Worm (Caenorhabditis elegans) whole organism, young adult: ENCODE results near the gene dhs-12.

ENCODE experiments used
- B0019.2 ChIP-seq: fragments of 200-800 bp; sonication (Bioruptor generic); conservative IDR thresholded peaks from 2 replicates; pipeline ENCODE4 v1.3.6; 2022; ENCODE audit warnings: missing genetic modification reagents, missing genetic modification characterization, missing compliant biosample characterization
- C06A6.2 ChIP-seq: fragments of 200-800 bp; sonication (Bioruptor generic); conservative IDR thresholded peaks from 2 replicates; pipeline ENCODE4 v1.3.6; 2022; ENCODE audit warnings: missing genetic modification characterization, missing compliant biosample characterization
- F10E7.11 ChIP-seq: sonication (generic microtip); optimal IDR thresholded peaks from 2 replicates; lab custom pipeline; 2017; ENCODE audit warnings: mild to moderate bottlenecking, missing genetic modification characterization, moderate library complexity, missing compliant biosample characterization
- K11D2.4 ChIP-seq: fragments of 200-800 bp; sonication (Bioruptor generic); IDR thresholded peaks from 2 replicates; pipeline ENCODE4 v1.3.6; 2022; ENCODE audit warnings: missing genetic modification reagents, missing genetic modification characterization, missing compliant biosample characterization
- Y95B8A.8 ChIP-seq: fragments of 200-800 bp; sonication (Bioruptor generic); IDR thresholded peaks from 2 replicates; pipeline ENCODE4 v1.3.6; 2022; ENCODE audit warnings: missing genetic modification reagents, missing genetic modification characterization, missing compliant biosample characterization
- athp-1 ChIP-seq: sonication (generic microtip); optimal IDR thresholded peaks from 2 replicates; lab custom pipeline; 2017; ENCODE audit warnings: mild to moderate bottlenecking, missing genetic modification characterization, missing compliant biosample characterization
- attf-3 ChIP-seq: fragments of 200-800 bp; sonication (Bioruptor generic); conservative IDR thresholded peaks from 2 replicates; pipeline ENCODE4 v1.3.6; 2022; ENCODE audit warnings: missing genetic modification reagents, missing genetic modification characterization, missing compliant biosample characterization
- ceh-40 ChIP-seq: fragments of 200-800 bp; sonication (Bioruptor generic); IDR thresholded peaks from 2 replicates; pipeline ENCODE4 v1.3.6; 2022; ENCODE audit warnings: missing genetic modification characterization, missing compliant biosample characterization
- dpl-1 ChIP-seq: fragments of 150-350 bp; optimal IDR thresholded peaks from 2 replicates; lab custom pipeline; 2014; ENCODE audit warnings: missing biosample characterization, missing genetic modification reagents, missing genetic modification characterization
- hlh-26 ChIP-seq: fragments of 200-800 bp; sonication (Bioruptor generic); conservative IDR thresholded peaks from 2 replicates; pipeline ENCODE4 v1.3.6; 2022; ENCODE audit warnings: missing genetic modification reagents, missing genetic modification characterization, missing compliant biosample characterization
- hmg-20 ChIP-seq: fragments of 200-800 bp; sonication (Bioruptor generic); IDR thresholded peaks from 2 replicates; pipeline ENCODE4 v1.3.6; 2022; ENCODE audit warnings: missing genetic modification reagents, missing genetic modification characterization, missing compliant biosample characterization
- madf-10 ChIP-seq: sonication (generic microtip); optimal IDR thresholded peaks from 2 replicates; lab custom pipeline; 2016; ENCODE audit warnings: mild to moderate bottlenecking, missing genetic modification characterization, missing compliant biosample characterization
- nfyb-1 ChIP-seq: fragments of 200-800 bp; sonication (Bioruptor generic); IDR thresholded peaks from 2 replicates; pipeline ENCODE4 v1.3.6; 2022; ENCODE audit warnings: missing genetic modification reagents, missing genetic modification characterization, missing compliant biosample characterization
- nhr-80 ChIP-seq: sonication (generic microtip); optimal IDR thresholded peaks from 2 replicates; lab custom pipeline; 2016; ENCODE audit warnings: missing genetic modification characterization, missing compliant biosample characterization
- snpc-4 ChIP-seq, 5 experiments: fragments of 150-350 bp in 1 of 5; sonication (generic microtip) in 4 of 5; optimal IDR thresholded peaks; 2 replicates each; lab custom pipeline; 2014 to 2018; ENCODE audit warnings: missing genetic modification characterization in 5 of 5, missing biosample characterization in 3 of 5, antibody characterized with exemption in 2 of 5, mild to moderate bottlenecking in 2 of 5, missing compliant biosample characterization in 2 of 5, missing genotype in 2 of 5, moderate library complexity in 2 of 5, missing genetic modification reagents in 1 of 5
- sptf-2 ChIP-seq: fragments of 200-800 bp; sonication (Bioruptor generic); optimal IDR thresholded peaks from 2 replicates; lab custom pipeline; 2018; ENCODE audit warnings: mild to moderate bottlenecking, missing genetic modification characterization, missing compliant biosample characterization
- zfh-2 ChIP-seq: fragments of 200-800 bp; sonication (Bioruptor generic); conservative IDR thresholded peaks from 2 replicates; pipeline ENCODE4 v1.3.6; 2022; ENCODE audit warnings: missing genetic modification reagents, missing genetic modification characterization, missing compliant biosample characterization
- ztf-25 ChIP-seq: fragments of 200-800 bp; sonication (Bioruptor generic); IDR thresholded peaks from 2 replicates; pipeline ENCODE4 v1.3.6; 2022; ENCODE audit warnings: missing genetic modification reagents, missing genetic modification characterization, missing compliant biosample characterization
- ztf-26 ChIP-seq: sonication (generic microtip); optimal IDR thresholded peaks from 2 replicates; lab custom pipeline; 2017; ENCODE audit warnings: missing genetic modification characterization, missing compliant biosample characterization
- ztf-6 ChIP-seq: fragments of 200-800 bp; sonication (Bioruptor generic); IDR thresholded peaks from 2 replicates; pipeline ENCODE4 v1.3.6; 2022; ENCODE audit warnings: missing genetic modification reagents, missing genetic modification characterization, missing compliant biosample characterization

The dhs-12 gene

ce11 chrIV:10194345-10194744 is 52.1 kb downstream of the dhs-12 start, which contains the start of gene ptrg-1:
Gene ptrg-1 (minus strand): TSS chrIV:10194445.
- TF ChIP-seq C06A6.2 (GFP tag; lab: Robert Waterston, UW) (no peak), athp-1 (tag; lab: Kevin White, UChicago) (no peak), ceh-40 (GFP tag; lab: Robert Waterston, UW) (no peak), attf-3 (GFP tag; lab: Robert Waterston, UW) (no peak), sptf-2 (no peak), hmg-20 (GFP tag; lab: Robert Waterston, UW) (no peak), B0019.2 (GFP tag; lab: Robert Waterston, UW) (no peak), dpl-1 (GFP tag; lab: Kevin White, UChicago) (no peak), madf-10 (tag; lab: Kevin White, UChicago) (no peak), nfyb-1 (no peak), snpc-4 (GFP tag; optimal IDR thresholded peaks at IDR 0.05; lab: Kevin White, UChicago) (no peak), snpc-4 (tag; optimal IDR thresholded peaks at IDR 0.05; lab: Kevin White, UChicago) (no peak), hlh-26 (no peak), nhr-80 (no peak), F10E7.11 (tag; lab: Kevin White, UChicago) (no peak), K11D2.4 (GFP tag; lab: Robert Waterston, UW) (no peak), ztf-26 (tag; lab: Kevin White, UChicago) (no peak), zfh-2 (GFP tag; lab: Robert Waterston, UW) (no peak), ztf-25 (GFP tag; lab: Robert Waterston, UW) (no peak), ztf-6 (GFP tag; lab: Robert Waterston, UW) (no peak), Y95B8A.8 (no peak)
